Fruit fly (Drosophila melanogaster) whole organism, embryonic: Measurements from ENCODE around the gene CG5968.

Experiments
- Abd-B ChIP-seq: fragments of 200-800 bp; sonication (Bioruptor generic); optimal IDR thresholded peaks from 2 replicates; lab custom pipeline; 2018; ENCODE audit warnings: missing biosample characterization, mild to moderate bottlenecking, missing genetic modification characterization, moderate library complexity
- Adf1 ChIP-seq: fragments of 200-800 bp; sonication (Bioruptor generic); IDR thresholded peaks from 2 replicates; pipeline ENCODE4 v1.3.6; 2022; ENCODE audit warnings: missing biosample characterization, missing genetic modification characterization
- Aef1 ChIP-seq: fragments of 200-800 bp; sonication (Bioruptor generic); IDR thresholded peaks from 3 replicates; pipeline ENCODE4 v1.3.6; 2022; ENCODE audit warnings: missing biosample characterization, missing genetic modification characterization
- Bdp1 ChIP-seq: fragments of 200-800 bp; sonication (Bioruptor generic); optimal IDR thresholded peaks from 3 replicates; lab custom pipeline; 2016; ENCODE audit warnings: missing biosample characterization, missing genetic modification characterization
- CG11560 ChIP-seq: fragments of 200-800 bp; sonication (Bioruptor generic); IDR thresholded peaks from 3 replicates; pipeline ENCODE4 v1.3.6; 2022; ENCODE audit warnings: missing biosample characterization, missing genetic modification characterization
- CG11695 ChIP-seq: fragments of 200-800 bp; sonication (Bioruptor generic); IDR thresholded peaks from 3 replicates; pipeline ENCODE4 v1.3.6; 2022; ENCODE audit warnings: missing biosample characterization, missing genetic modification characterization
- CG12104 ChIP-seq: fragments of 200-800 bp; sonication (Bioruptor generic); optimal IDR thresholded peaks from 3 replicates; lab custom pipeline; 2016; ENCODE audit warnings: missing biosample characterization, missing genetic modification characterization
- CG12236 ChIP-seq: fragments of 200-800 bp; sonication (Bioruptor generic); optimal IDR thresholded peaks from 2 replicates; lab custom pipeline; 2016; ENCODE audit warnings: missing biosample characterization, missing genetic modification characterization
- CG12299 ChIP-seq: fragments of 200-800 bp; sonication (Bioruptor generic); optimal IDR thresholded peaks from 2 replicates; lab custom pipeline; 2018; ENCODE audit warnings: missing biosample characterization, mild to moderate bottlenecking, missing genetic modification characterization
- CG13123 ChIP-seq: fragments of 200-800 bp; sonication (Bioruptor generic); optimal IDR thresholded peaks from 2 replicates; lab custom pipeline; 2016; ENCODE audit warnings: missing biosample characterization, missing genetic modification characterization
- CG13624 ChIP-seq: fragments of 200-800 bp; sonication (Bioruptor generic); optimal IDR thresholded peaks from 2 replicates; lab custom pipeline; 2016; ENCODE audit warnings: missing biosample characterization, missing genetic modification characterization
- CG13775 ChIP-seq: fragments of 200-800 bp; sonication (Bioruptor generic); optimal IDR thresholded peaks from 3 replicates; lab custom pipeline; 2017; ENCODE audit warnings: missing biosample characterization, mild to moderate bottlenecking, missing genetic modification characterization
- CG14050 ChIP-seq: fragments of 200-800 bp; sonication (Bioruptor generic); IDR thresholded peaks from 3 replicates; pipeline ENCODE4 v1.3.6; 2022; ENCODE audit warnings: missing biosample characterization, missing genetic modification characterization
- CG15514 ChIP-seq: fragments of 200-800 bp; sonication (Bioruptor generic); optimal IDR thresholded peaks from 3 replicates; lab custom pipeline; 2017; ENCODE audit warnings: missing biosample characterization, missing genetic modification characterization, mild to moderate bottlenecking, moderate library complexity, missing genetic modification reagents
- CG1602 ChIP-seq: fragments of 200-800 bp; sonication (Bioruptor generic); optimal IDR thresholded peaks from 3 replicates; lab custom pipeline; 2016; ENCODE audit warnings: missing biosample characterization, missing genetic modification characterization
- CG3407 ChIP-seq: fragments of 200-800 bp; sonication (Bioruptor generic); optimal IDR thresholded peaks from 2 replicates; lab custom pipeline; 2018; ENCODE audit warnings: missing biosample characterization, mild to moderate bottlenecking, missing genetic modification characterization
- CG3726 ChIP-seq: fragments of 200-800 bp; sonication (Bioruptor generic); IDR thresholded peaks from 3 replicates; pipeline ENCODE4, ENCODE4 v1.3.6; 2022; ENCODE audit warnings: missing biosample characterization, missing genetic modification characterization
- CG4617 ChIP-seq: fragments of 200-800 bp; sonication (Bioruptor generic); optimal IDR thresholded peaks from 3 replicates; lab custom pipeline; 2016; ENCODE audit warnings: missing biosample characterization, missing genetic modification characterization, borderline replicate concordance
- CG5245 ChIP-seq: fragments of 200-800 bp; sonication (Bioruptor generic); optimal IDR thresholded peaks from 3 replicates; lab custom pipeline; 2016; ENCODE audit warnings: missing biosample characterization, missing genetic modification characterization
- CG8290 ChIP-seq, 3 experiments: fragments of 200-800 bp; sonication (Bioruptor generic); optimal IDR thresholded peaks; 2 replicates each; lab custom pipeline; 2016 to 2019; ENCODE audit warnings: missing biosample characterization in 3 of 3, missing genetic modification characterization in 3 of 3, mild to moderate bottlenecking in 2 of 3, moderate library complexity in 1 of 3
- CG8924 ChIP-seq: fragments of 200-800 bp; optimal IDR thresholded peaks from 3 replicates; lab custom pipeline; 2019; ENCODE audit warnings: missing biosample characterization, mild to moderate bottlenecking, missing genetic modification characterization, moderate library complexity
- CG9437 ChIP-seq: fragments of 200-800 bp; sonication (Bioruptor generic); optimal IDR thresholded peaks from 2 replicates; lab custom pipeline; 2018; ENCODE audit warnings: missing biosample characterization, mild to moderate bottlenecking, missing genetic modification characterization
- CTCF ChIP-seq: fragments of 200-800 bp; sonication (Bioruptor generic); optimal IDR thresholded peaks from 2 replicates; lab custom pipeline; 2017; ENCODE audit warnings: missing biosample characterization, mild to moderate bottlenecking, missing genetic modification characterization, moderate library complexity
- Eip74EF ChIP-seq, 2 experiments: fragments of 200-800 bp in 1 of 2; fragments of >200 bp in 1 of 2; sonication (Bioruptor generic) in 1 of 2; optimal IDR thresholded peaks; 2 replicates each; lab custom pipeline; 2017 to 2019; ENCODE audit warnings: missing biosample characterization in 2 of 2, missing genetic modification characterization in 2 of 2, mild to moderate bottlenecking in 1 of 2, moderate library complexity in 1 of 2
- Fer2 ChIP-seq: fragments of 200-800 bp; sonication (Bioruptor generic); optimal IDR thresholded peaks from 2 replicates; lab custom pipeline; 2018; ENCODE audit warnings: missing biosample characterization, mild to moderate bottlenecking, missing genetic modification characterization, moderate library complexity
- HHEX ChIP-seq: fragments of 200-800 bp; sonication (Bioruptor generic); optimal IDR thresholded peaks from 3 replicates; lab custom pipeline; 2017; ENCODE audit warnings: missing biosample characterization, mild to moderate bottlenecking, missing genetic modification characterization, missing genetic modification reagents
- HLH3B ChIP-seq: fragments of 200-800 bp; sonication (Bioruptor generic); IDR thresholded peaks from 2 replicates; pipeline ENCODE4 v1.3.6; 2022; ENCODE audit warnings: missing biosample characterization, missing genetic modification characterization
- HLH54F ChIP-seq: fragments of 200-800 bp; sonication (Bioruptor generic); optimal IDR thresholded peaks from 3 replicates; lab custom pipeline; 2016; ENCODE audit warnings: missing biosample characterization, missing genetic modification characterization
- HLHmδ ChIP-seq: fragments of 200-800 bp; sonication (Bioruptor generic); optimal IDR thresholded peaks from 2 replicates; lab custom pipeline; 2018; ENCODE audit warnings: missing biosample characterization, mild to moderate bottlenecking, missing genetic modification characterization, moderate library complexity
- Hmr ChIP-seq: fragments of 200-800 bp; sonication (Bioruptor generic); optimal IDR thresholded peaks from 3 replicates; lab custom pipeline; 2017; ENCODE audit warnings: mild to moderate bottlenecking, missing biosample characterization, missing genetic modification reagents, missing genetic modification characterization
- Lim3 ChIP-seq: fragments of 200-800 bp; sonication (Bioruptor generic); IDR thresholded peaks from 2 replicates; pipeline ENCODE4 v1.3.6; 2022; ENCODE audit warnings: missing biosample characterization, missing genetic modification characterization
- Mrtf ChIP-seq: fragments of 200-800 bp; sonication (Bioruptor generic); IDR thresholded peaks from 3 replicates; pipeline ENCODE4 v1.3.6; 2022; ENCODE audit warnings: missing biosample characterization, missing genetic modification characterization
- NFAT ChIP-seq: fragments of 200-800 bp; sonication (Bioruptor generic); IDR thresholded peaks from 2 replicates; pipeline ENCODE4 v1.3.6; 2022; ENCODE audit warnings: missing biosample characterization, missing genetic modification characterization
- Neu2 ChIP-seq: fragments of 200-800 bp; sonication (Bioruptor generic); optimal IDR thresholded peaks from 3 replicates; lab custom pipeline; 2016; ENCODE audit warnings: missing biosample characterization, missing genetic modification characterization, borderline replicate concordance
- ci ChIP-seq: fragments of 200-800 bp; sonication (Bioruptor generic); IDR thresholded peaks from 3 replicates; pipeline ENCODE4 v1.3.6; 2022; ENCODE audit warnings: missing biosample characterization, missing genetic modification characterization
- dmrt99B ChIP-seq: fragments of 200-800 bp; sonication (Bioruptor generic); optimal IDR thresholded peaks from 2 replicates; lab custom pipeline; 2018; ENCODE audit warnings: missing biosample characterization, mild to moderate bottlenecking, missing genetic modification characterization, moderate library complexity
- fd102C ChIP-seq: fragments of 200-800 bp; sonication (Bioruptor generic); optimal IDR thresholded peaks from 2 replicates; lab custom pipeline; 2018; ENCODE audit warnings: missing biosample characterization, mild to moderate bottlenecking, missing genetic modification characterization, moderate library complexity
- ham ChIP-seq: fragments of 200-800 bp; sonication (Bioruptor generic); IDR thresholded peaks from 2 replicates; pipeline ENCODE4 v1.3.6; 2022; ENCODE audit warnings: missing biosample characterization, missing genetic modification characterization
- lilli ChIP-seq: fragments of 200-800 bp; sonication (Bioruptor generic); optimal IDR thresholded peaks from 3 replicates; lab custom pipeline; 2016; ENCODE audit warnings: missing biosample characterization, missing genetic modification characterization
- luna ChIP-seq: fragments of 200-800 bp; sonication (Bioruptor generic); optimal IDR thresholded peaks from 2 replicates; lab custom pipeline; 2016; ENCODE audit warnings: missing biosample characterization, missing genetic modification characterization
- mam ChIP-seq: fragments of 200-800 bp; sonication (Bioruptor generic); optimal IDR thresholded peaks from 3 replicates; lab custom pipeline; 2016; ENCODE audit warnings: missing biosample characterization, missing genetic modification characterization
- pita ChIP-seq: fragments of 200-800 bp; sonication (Bioruptor generic); optimal IDR thresholded peaks from 2 replicates; lab custom pipeline; 2017; ENCODE audit warnings: missing biosample characterization, mild to moderate bottlenecking, missing genetic modification characterization
- pzg ChIP-seq: fragments of 200-800 bp; sonication (Bioruptor generic); optimal IDR thresholded peaks from 3 replicates; lab custom pipeline; 2018; ENCODE audit warnings: missing biosample characterization, mild to moderate bottlenecking, missing genetic modification characterization, moderate library complexity
- ro ChIP-seq: fragments of 200-800 bp; sonication (Bioruptor generic); IDR thresholded peaks from 2 replicates; pipeline ENCODE4 v1.3.6; 2022; ENCODE audit warnings: missing biosample characterization, missing genetic modification characterization
- sd ChIP-seq: fragments of 200-800 bp; sonication (Bioruptor generic); optimal IDR thresholded peaks from 3 replicates; lab custom pipeline; 2018; ENCODE audit warnings: missing biosample characterization, mild to moderate bottlenecking, missing genetic modification characterization, moderate library complexity
- sob ChIP-seq: fragments of 200-800 bp; sonication (Bioruptor generic); IDR thresholded peaks from 2 replicates; pipeline ENCODE4 v1.3.6; 2022; ENCODE audit warnings: missing biosample characterization, missing genetic modification characterization
- ttk ChIP-seq: fragments of 200-800 bp; sonication (Bioruptor generic); IDR thresholded peaks from 2 replicates; pipeline ENCODE4 v2.1.2; 2022; ENCODE audit warnings: missing biosample characterization, missing genetic modification characterization
- wdn ChIP-seq: fragments of 200-800 bp; sonication (Bioruptor generic); IDR thresholded peaks from 2 replicates; pipeline ENCODE4 v1.3.6; 2022; ENCODE audit warnings: missing biosample characterization, missing genetic modification characterization

Gene CG5968

dm6 chr2L:16521345-16522285 lies 28.1 kb downstream of the CG5968 start (continued):
- TF ChIP-seq CG8290 (GFP tag; optimal IDR thresholded peaks at IDR 0.05; lab: Kevin White, UChicago) (peak; percentile 75), CG8290 (tag; optimal IDR thresholded peaks at IDR 0.05; lab: Kevin White, UChicago) (peak; percentile 94), CG3407 (GFP tag; lab: Kevin White, UChicago) (peak; percentile 97), CG12104 (peak; percentile 83), CG3726 (GFP tag; lab: Robert Waterston, UW) (peak; percentile 49; the same call in 1 of the 3 replicates), CG14050 (peak; percentile 31; the same call in 1 of the 3 replicates), CG11560 (tag; lab: Robert Waterston, UW) (no peak), HHEX (GFP tag; lab: Kevin White, UChicago) (peak; percentile 91), Hmr (GFP tag; lab: Kevin White, UChicago) (peak; percentile 91), CG8924 (peak; percentile 94), sd (peak; percentile 92), NFAT (GFP tag; lab: Robert Waterston, UW) (peak; percentile 33; the same call in 1 of the 2 replicates), luna (peak; percentile 22), ttk (GFP tag; lab: Robert Waterston, UW) (0 out of 2 replicates have a peak, but pooled peaks have one; percentile 40), HLH54F (GFP tag; lab: Kevin White, UChicago) (no peak), pita (GFP tag; lab: Kevin White, UChicago) (no peak), CG13123 (GFP tag; lab: Kevin White, UChicago) (peak; percentile 66), Neu2 (GFP tag; lab: Kevin White, UChicago) (peak; percentile 40), CG9437 (peak; percentile 24), Adf1 (GFP tag; lab: Robert Waterston, UW) (peak; percentile 80), CG12299 (tag; lab: Kevin White, UChicago) (peak; percentile 86), Aef1 (peak; percentile 93), CG13624 (GFP tag; lab: Kevin White, UChicago) (peak; percentile 63), lilli (GFP tag; lab: Kevin White, UChicago) (peak; percentile 2), CTCF (peak; percentile 62), Bdp1 (GFP tag; lab: Kevin White, UChicago) (peak; percentile 66), CG15514 (peak; percentile 81), pzg (GFP tag; lab: Kevin White, UChicago) (no peak), Mrtf (peak; percentile 38; the same call in 2 of the 3 replicates), ci (GFP tag; lab: Robert Waterston, UW) (peak; percentile 93), fd102C (GFP tag; lab: Kevin White, UChicago) (peak; percentile 95), dmrt99B (tag; lab: Kevin White, UChicago) (peak; percentile 74), wdn (GFP tag; lab: Robert Waterston, UW) (no peak), ham (GFP tag; lab: Robert Waterston, UW) (no peak), CG1602 (GFP tag; lab: Kevin White, UChicago) (peak; percentile 67), CG12236 (GFP tag; lab: Kevin White, UChicago) (peak; percentile 93), HLHmδ (GFP tag; lab: Kevin White, UChicago) (peak; percentile 60), Eip74EF (GFP tag; optimal IDR thresholded peaks at IDR 0.05; lab: Kevin White, UChicago) (peak in 1 of 2 experiments; percentile 79), sob (GFP tag; lab: Robert Waterston, UW) (peak; percentile 81), CG13775 (GFP tag; lab: Kevin White, UChicago) (peak; percentile 62), mam (GFP tag; lab: Kevin White, UChicago) (no peak), Lim3 (GFP tag; lab: Robert Waterston, UW) (no peak), CG5245 (GFP tag; lab: Kevin White, UChicago) (peak; percentile 49), ro (GFP tag; lab: Robert Waterston, UW) (no peak), CG11695 (peak; percentile 59; the same call in 2 of the 3 replicates), HLH3B (GFP tag; lab: Robert Waterston, UW) (peak; percentile 71), CG4617 (GFP tag; lab: Kevin White, UChicago) (peak; percentile 34), Fer2 (tag; lab: Kevin White, UChicago) (peak; percentile 39), Abd-B (GFP tag; lab: Kevin White, UChicago) (peak; percentile 22)
